Fruit fly (Drosophila melanogaster): ENCODE measurements around the gene CG8176.
A peak's percentile ranks its signal among the peaks of the same experiment; 100 is the strongest.

dm6 chr3R:9513052-9513420, 2.8 kb upstream of the CG8176 start, which contains the start of the genes Ras85D and Rlb1:
- no peak for TF ChIP-seq Rel (GFP tag; optimal IDR thresholded peaks at IDR 0.05)
- TF ChIP-seq Rel (tag; optimal IDR thresholded peaks at IDR 0.05) = peak; percentile 21
- peak; percentile 68 for TF ChIP-seq Jra (GFP tag; optimal IDR thresholded peaks at IDR 0.05)
- peak; percentile 18 for TF ChIP-seq Hr83 (GFP tag; optimal IDR thresholded peaks at IDR 0.05; ENCODE audit: poor library complexity, severe bottlenecking)
- no peak for TF ChIP-seq CG32264 (GFP tag; optimal IDR thresholded peaks at IDR 0.05)
- no peak for TF ChIP-seq pan (optimal IDR thresholded peaks at IDR 0.05)
- peak; percentile 93 for TF ChIP-seq tai (GFP tag; optimal IDR thresholded peaks at IDR 0.05)
- peak; percentile 80 for TF ChIP-seq ey (GFP tag; optimal IDR thresholded peaks at IDR 0.05)
- TF ChIP-seq psq (GFP tag; optimal IDR thresholded peaks at IDR 0.05) = peak; percentile 62
- no peak for TF ChIP-seq sage (GFP tag; optimal IDR thresholded peaks at IDR 0.05)
- peak; percentile 49 for TF ChIP-seq Sp1 (GFP tag; optimal IDR thresholded peaks at IDR 0.05)
- TF ChIP-seq jim (GFP tag; optimal IDR thresholded peaks at IDR 0.05) = peak; percentile 7
